Worm (Caenorhabditis elegans) whole organism, young adult: ENCODE results near the gene spig-1.

ENCODE experiments used
- B0019.2 ChIP-seq: fragments of 200-800 bp; sonication (Bioruptor generic); conservative IDR thresholded peaks from 2 replicates; pipeline ENCODE4 v1.3.6; 2022; ENCODE audit warnings: missing genetic modification reagents, missing genetic modification characterization, missing compliant biosample characterization
- B0261.1 ChIP-seq: sonication (generic microtip); optimal IDR thresholded peaks from 2 replicates; lab custom pipeline; 2016; ENCODE audit warnings: mild to moderate bottlenecking, missing genetic modification characterization, moderate library complexity, missing compliant biosample characterization
- F39B2.1 ChIP-seq: fragments of 200-800 bp; sonication (Bioruptor generic); IDR thresholded peaks from 2 replicates; pipeline ENCODE4 v1.3.6; 2022; ENCODE audit warnings: missing genetic modification reagents, missing genetic modification characterization, missing compliant biosample characterization
- F55B11.4 ChIP-seq: sonication (generic microtip); optimal IDR thresholded peaks from 2 replicates; lab custom pipeline; 2016; ENCODE audit warnings: missing compliant biosample characterization, missing genetic modification characterization, borderline replicate concordance; ENCODE audit not compliant: insufficient read depth
- F57A8.1 ChIP-seq: fragments of 200-800 bp; sonication (Bioruptor generic); optimal IDR thresholded peaks from 2 replicates; lab custom pipeline; 2018; ENCODE audit warnings: mild to moderate bottlenecking, missing genetic modification characterization, moderate library complexity, missing compliant biosample characterization
- T07F8.4 ChIP-seq: sonication (generic microtip); optimal IDR thresholded peaks from 2 replicates; lab custom pipeline; 2016; ENCODE audit warnings: mild to moderate bottlenecking, missing genetic modification characterization, moderate library complexity, missing compliant biosample characterization
- Y53G8AR.9 ChIP-seq: fragments of 200-800 bp; sonication (Bioruptor generic); conservative IDR thresholded peaks from 2 replicates; pipeline ENCODE4 v1.3.6; 2022; ENCODE audit warnings: missing genetic modification reagents, missing genetic modification characterization, missing compliant biosample characterization
- ZK185.1 ChIP-seq: sonication (generic microtip); optimal IDR thresholded peaks from 2 replicates; lab custom pipeline; 2016; ENCODE audit warnings: mild to moderate bottlenecking, missing genetic modification characterization, missing compliant biosample characterization; ENCODE audit not compliant: poor library complexity, severe bottlenecking
- attf-6 ChIP-seq: fragments of 200-800 bp; sonication (Bioruptor generic); IDR thresholded peaks from 2 replicates; pipeline ENCODE4 v1.3.6; 2022; ENCODE audit warnings: missing genetic modification reagents, missing genetic modification characterization, missing compliant biosample characterization
- cebp-1 ChIP-seq, 2 experiments: fragments of 200-800 bp in 1 of 2; sonication (Bioruptor generic) in 1 of 2; sonication (generic microtip) in 1 of 2; IDR thresholded peaks in 1 of 2; optimal IDR thresholded peaks in 1 of 2; 2 replicates each; pipeline versions ENCODE4 v1.3.6 to Lab custom; 2017 to 2022; ENCODE audit warnings: missing compliant biosample characterization in 2 of 2, missing genetic modification characterization in 2 of 2, mild to moderate bottlenecking in 1 of 2, missing genetic modification reagents in 1 of 2, moderate library complexity in 1 of 2
- ceh-91 ChIP-seq: fragments of 200-800 bp; sonication (Bioruptor generic); IDR thresholded peaks from 2 replicates; pipeline ENCODE4 v1.3.6; 2022; ENCODE audit warnings: missing genetic modification reagents, missing genetic modification characterization, missing compliant biosample characterization
- chd-7 ChIP-seq: sonication (generic microtip); optimal IDR thresholded peaks from 2 replicates; lab custom pipeline; 2016; ENCODE audit warnings: mild to moderate bottlenecking, missing genetic modification characterization, moderate library complexity, missing compliant biosample characterization
- die-1 ChIP-seq: sonication (generic microtip); optimal IDR thresholded peaks from 2 replicates; lab custom pipeline; 2016; ENCODE audit warnings: missing genotype, mild to moderate bottlenecking, missing genetic modification characterization, missing compliant biosample characterization
- dox-1 ChIP-seq: fragments of 200-800 bp; sonication (Bioruptor generic); IDR thresholded peaks from 2 replicates; pipeline ENCODE4 v1.3.6; 2022; ENCODE audit warnings: missing genetic modification reagents, missing genetic modification characterization, missing compliant biosample characterization
- ekl-4 ChIP-seq: fragments of 200-800 bp; sonication (Bioruptor generic); IDR thresholded peaks from 2 replicates; pipeline ENCODE4 v1.3.6; 2022; ENCODE audit warnings: missing genetic modification reagents, missing genetic modification characterization, missing compliant biosample characterization
- ets-4 ChIP-seq: fragments of 200-800 bp; sonication (Bioruptor generic); optimal IDR thresholded peaks from 2 replicates; lab custom pipeline; 2018; ENCODE audit warnings: mild to moderate bottlenecking, missing genetic modification characterization, missing compliant biosample characterization
- lag-1 ChIP-seq: fragments of 200-800 bp; sonication (Bioruptor generic); IDR thresholded peaks from 2 replicates; pipeline ENCODE4 v1.3.6; 2022; ENCODE audit warnings: missing genetic modification reagents, missing genetic modification characterization, missing compliant biosample characterization
- lin-35 ChIP-seq, 3 experiments: fragments of 150-350 bp in 2 of 3; sonication (generic microtip) in 1 of 3; optimal IDR thresholded peaks; 2 replicates each; lab custom pipeline; 2014 to 2018; ENCODE audit warnings: missing biosample characterization in 3 of 3, missing genetic modification characterization in 3 of 3, missing genetic modification reagents in 3 of 3
- lin-40 ChIP-seq: sonication (generic microtip); optimal IDR thresholded peaks from 2 replicates; lab custom pipeline; 2016; ENCODE audit warnings: missing genetic modification characterization, mild to moderate bottlenecking, missing compliant biosample characterization, missing genotype, missing genetic modification reagents
- lsy-27 ChIP-seq: sonication (generic microtip); optimal IDR thresholded peaks from 2 replicates; lab custom pipeline; 2017; ENCODE audit warnings: missing genetic modification characterization, mild to moderate bottlenecking, missing compliant biosample characterization, antibody characterized with exemption, missing genotype, borderline replicate concordance; ENCODE audit not compliant: insufficient read depth
- madf-10 ChIP-seq: sonication (generic microtip); optimal IDR thresholded peaks from 2 replicates; lab custom pipeline; 2016; ENCODE audit warnings: mild to moderate bottlenecking, missing genetic modification characterization, missing compliant biosample characterization
- madf-8 ChIP-seq: fragments of 200-800 bp; sonication (Bioruptor generic); conservative IDR thresholded peaks from 2 replicates; pipeline ENCODE4 v1.3.6; 2022; ENCODE audit warnings: missing genetic modification reagents, missing genetic modification characterization, missing compliant biosample characterization
- mel-28 ChIP-seq: sonication (generic microtip); optimal IDR thresholded peaks from 2 replicates; lab custom pipeline; 2016; ENCODE audit warnings: borderline replicate concordance, mild to moderate bottlenecking, missing genetic modification characterization, missing compliant biosample characterization
- nhr-80 ChIP-seq: sonication (generic microtip); optimal IDR thresholded peaks from 2 replicates; lab custom pipeline; 2016; ENCODE audit warnings: missing genetic modification characterization, missing compliant biosample characterization
- snpc-1.1 ChIP-seq: sonication (generic microtip); optimal IDR thresholded peaks from 2 replicates; lab custom pipeline; 2017; ENCODE audit warnings: missing genetic modification characterization, mild to moderate bottlenecking, missing compliant biosample characterization, antibody characterized with exemption, moderate library complexity, missing genotype, missing genetic modification reagents; ENCODE audit not compliant: insufficient read depth
- tbp1 ChIP-seq: fragments of 200-800 bp; sonication (Bioruptor generic); optimal IDR thresholded peaks from 2 replicates; lab custom pipeline; 2018; ENCODE audit warnings: mild to moderate bottlenecking, missing genetic modification characterization, missing compliant biosample characterization
- xnd-1 ChIP-seq: sonication (generic microtip); optimal IDR thresholded peaks from 2 replicates; lab custom pipeline; 2016; ENCODE audit warnings: missing genotype, missing genetic modification reagents, missing genetic modification characterization, missing compliant biosample characterization
- ztf-25 ChIP-seq: fragments of 200-800 bp; sonication (Bioruptor generic); IDR thresholded peaks from 2 replicates; pipeline ENCODE4 v1.3.6; 2022; ENCODE audit warnings: missing genetic modification reagents, missing genetic modification characterization, missing compliant biosample characterization
- ztf-26 ChIP-seq: sonication (generic microtip); optimal IDR thresholded peaks from 2 replicates; lab custom pipeline; 2017; ENCODE audit warnings: missing genetic modification characterization, missing compliant biosample characterization

The spig-1 gene

ce11 chrV:7072309-7072708 is 20.8 kb downstream of the spig-1 start, which contains the start of gene F27B10.1:
Gene F27B10.1, plus strand, starts transcription at chrV:7072609.
- TF ChIP-seq F55B11.4 (no peak), lin-40 (no peak), lin-35 (GFP tag; optimal IDR thresholded peaks at IDR 0.05; lab: Kevin White, UChicago) (no peak), ekl-4 (GFP tag; lab: Robert Waterston, UW) (no peak), B0019.2 (GFP tag; lab: Robert Waterston, UW) (no peak), attf-6 (GFP tag; lab: Robert Waterston, UW) (no peak), lag-1 (GFP tag; lab: Robert Waterston, UW) (no peak)
- TF ChIP-seq, all 124 proteins: peak for 0

DNA sequence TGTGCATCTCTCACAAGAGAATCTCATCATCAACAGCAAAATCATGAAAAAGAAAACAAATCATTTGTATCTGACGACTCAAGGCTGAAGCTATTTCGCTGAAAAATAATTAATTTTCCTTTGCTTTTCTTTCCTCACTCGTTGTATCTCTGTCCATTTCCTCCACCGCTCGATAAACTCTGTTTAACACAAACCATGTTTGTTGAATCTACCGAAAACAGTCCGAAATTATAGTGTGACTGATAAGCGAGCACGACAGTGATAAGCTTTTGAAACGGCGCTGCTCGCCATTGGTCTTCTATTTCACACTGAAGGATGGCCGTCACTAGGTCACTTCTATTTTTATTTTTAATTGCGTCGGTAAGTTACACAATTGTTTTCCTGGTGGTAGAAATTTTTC is 24.1 kb downstream of the spig-1 start, which contains the start of gene npa-1:
TSS of gene npa-1 (plus strand) at position 142 of the 400 bp plus-strand sequence.
- TF ChIP-seq nhr-80 (peak; percentile 80), dox-1 (GFP tag; lab: Robert Waterston, UW) (no peak)

ce11 chrV:7076161-7076560 is 24.6 kb downstream of the spig-1 start:
- TF ChIP-seq ZK185.1 (tag; lab: Kevin White, UChicago) (peak; percentile 32), snpc-1.1 (tag; lab: Kevin White, UChicago) (no peak), ceh-91 (GFP tag; lab: Robert Waterston, UW) (no peak), cebp-1 (GFP tag; IDR thresholded peaks at IDR 0.05; lab: Robert Waterston, UW) (0 out of 2 replicates have a peak, but pooled peaks have one; percentile 11), cebp-1 (tag; optimal IDR thresholded peaks at IDR 0.05; lab: Kevin White, UChicago) (peak; percentile 6)

DNA sequence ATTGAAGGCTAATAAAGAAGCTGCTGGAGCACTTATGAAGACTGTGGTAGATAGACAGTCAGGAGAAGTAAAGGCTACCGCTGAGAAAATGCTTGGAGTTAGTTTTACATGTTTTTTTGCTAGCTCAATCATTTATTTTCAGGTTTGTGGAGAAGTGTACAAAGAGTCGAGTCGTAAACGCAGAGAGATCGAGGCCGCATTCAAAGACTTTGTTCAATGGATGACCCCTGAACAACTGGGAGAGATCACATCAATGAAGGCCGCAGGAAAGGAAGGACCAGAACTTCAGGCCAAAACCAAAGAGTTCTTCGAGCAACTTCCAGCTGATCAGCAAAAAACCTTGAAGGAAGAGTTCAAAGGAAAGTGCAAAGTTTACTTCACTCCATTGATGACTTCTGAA is 27.2 kb downstream of the spig-1 start:
- TF ChIP-seq madf-8 (GFP tag; lab: Robert Waterston, UW) (no peak), Y53G8AR.9 (GFP tag; lab: Robert Waterston, UW) (0 out of 2 replicates have a peak, but pooled peaks have one; percentile 13), lsy-27 (tag; lab: Kevin White, UChicago) (no peak), ztf-25 (no peak), T07F8.4 (no peak), F39B2.1 (no peak)

- TF ChIP-seq F39B2.1 (no peak), die-1 (tag; lab: Kevin White, UChicago) (no peak), tbp1 (GFP tag; lab: Kevin White, UChicago) (no peak), B0261.1 (tag; lab: Kevin White, UChicago) (no peak), F57A8.1 (GFP tag; lab: Kevin White, UChicago) (no peak), ets-4 (GFP tag; lab: Kevin White, UChicago) (no peak), chd-7 (tag; lab: Kevin White, UChicago) (no peak), nhr-80 (no peak), ztf-26 (tag; lab: Kevin White, UChicago) (no peak), mel-28 (tag; lab: Kevin White, UChicago) (no peak), madf-10 (tag; lab: Kevin White, UChicago) (no peak), xnd-1 (no peak), snpc-1.1 (tag; lab: Kevin White, UChicago) (no peak)
- TF ChIP-seq, all 124 proteins: peak for 0
These were observed 27.9 kb downstream of the spig-1 start for ce11 chrV:7079388-7079787.
